Fruit fly (Drosophila melanogaster) whole organism, wandering third instar larva: ENCODE measurements around the gene CG7656.

ENCODE experiments used
- Abd-B ChIP-seq: fragments of >200 bp; optimal IDR thresholded peaks from 2 replicates; lab custom pipeline; 2017; ENCODE audit warnings: missing biosample characterization, missing genetic modification characterization
- CG32264 ChIP-seq: fragments of 200-800 bp; sonication (Bioruptor generic); optimal IDR thresholded peaks from 2 replicates; lab custom pipeline; 2016; ENCODE audit warnings: missing biosample characterization, missing genetic modification characterization
- CG9705 ChIP-seq: fragments of 200-800 bp; sonication (Bioruptor generic); optimal IDR thresholded peaks from 2 replicates; lab custom pipeline; 2018; ENCODE audit warnings: missing biosample characterization, mild to moderate bottlenecking, missing genetic modification characterization
- CrebA ChIP-seq: fragments of 200-800 bp; sonication (Bioruptor generic); optimal IDR thresholded peaks from 2 replicates; lab custom pipeline; 2016; ENCODE audit warnings: missing biosample characterization, mild to moderate bottlenecking, missing genetic modification characterization, borderline replicate concordance
- Dfd ChIP-seq: fragments of >200 bp; optimal IDR thresholded peaks from 2 replicates; lab custom pipeline; 2017; ENCODE audit warnings: missing biosample characterization, missing genetic modification characterization
- Dif ChIP-seq: fragments of 200-275, 200-300 bp; sonication (Bioruptor generic); optimal IDR thresholded peaks from 2 replicates; lab custom pipeline; 2018; ENCODE audit warnings: missing biosample characterization, missing genetic modification characterization; ENCODE audit not compliant: partially characterized antibody
- GATAd ChIP-seq: sonication (Bioruptor generic); optimal IDR thresholded peaks from 2 replicates; lab custom pipeline; 2016; ENCODE audit warnings: missing biosample characterization, missing genetic modification characterization
- HLH106 ChIP-seq: fragments of 200-800 bp; optimal IDR thresholded peaks from 3 replicates; lab custom pipeline; 2019; ENCODE audit warnings: missing biosample characterization, mild to moderate bottlenecking, missing genetic modification characterization, moderate library complexity
- Hnf4 ChIP-seq: fragments of 200-800 bp; sonication (Bioruptor generic); optimal IDR thresholded peaks from 2 replicates; lab custom pipeline; 2016; ENCODE audit warnings: missing biosample characterization, mild to moderate bottlenecking, missing genetic modification characterization
- Hr78 ChIP-seq: fragments of >200 bp; optimal IDR thresholded peaks from 2 replicates; lab custom pipeline; 2017; ENCODE audit warnings: missing biosample characterization, missing genetic modification characterization
- Hr83 ChIP-seq: fragments of 200-300 bp; sonication (Bioruptor generic); optimal IDR thresholded peaks from 2 replicates; lab custom pipeline; 2016; ENCODE audit warnings: missing biosample characterization, mild to moderate bottlenecking, missing genetic modification characterization, moderate library complexity; ENCODE audit not compliant: poor library complexity, severe bottlenecking
- Jra ChIP-seq: sonication (Bioruptor generic); optimal IDR thresholded peaks from 2 replicates; lab custom pipeline; 2016; ENCODE audit warnings: missing biosample characterization, missing genetic modification characterization
- Mio ChIP-seq: sonication (Bioruptor generic); optimal IDR thresholded peaks from 2 replicates; lab custom pipeline; 2016; ENCODE audit warnings: missing biosample characterization, missing genetic modification characterization
- Myc ChIP-seq: fragments of >200 bp; optimal IDR thresholded peaks from 2 replicates; lab custom pipeline; 2017
- N ChIP-seq: fragments of >200 bp; optimal IDR thresholded peaks from 2 replicates; lab custom pipeline; 2018; ENCODE audit warnings: missing biosample characterization, missing external identifiers, missing genetic modification characterization
- OdsH ChIP-seq: fragments of 200-800 bp; sonication (Bioruptor generic); optimal IDR thresholded peaks from 2 replicates; lab custom pipeline; 2016; ENCODE audit warnings: missing biosample characterization, mild to moderate bottlenecking, missing genetic modification characterization
- Rel ChIP-seq, 2 experiments: fragments of 200-800 bp; sonication (Bioruptor generic) in 1 of 2; optimal IDR thresholded peaks; 2 replicates in 1 of 2; 3 replicates in 1 of 2; lab custom pipeline; 2016 to 2019; ENCODE audit warnings: mild to moderate bottlenecking in 2 of 2, missing biosample characterization in 2 of 2, missing genetic modification characterization in 2 of 2, moderate library complexity in 1 of 2
- Sp1 ChIP-seq: fragments of 200-800 bp; sonication (Bioruptor generic); optimal IDR thresholded peaks from 3 replicates; lab custom pipeline; 2019; ENCODE audit warnings: missing biosample characterization, mild to moderate bottlenecking, missing genetic modification characterization, moderate library complexity
- Vsx2 ChIP-seq: fragments of 200-300, 225-300 bp; sonication (Bioruptor generic); optimal IDR thresholded peaks from 2 replicates; lab custom pipeline; 2018; ENCODE audit warnings: missing biosample characterization, missing genetic modification characterization; ENCODE audit not compliant: partially characterized antibody
- br ChIP-seq: fragments of 200-800 bp; sonication (Bioruptor generic); optimal IDR thresholded peaks from 2 replicates; lab custom pipeline; 2016; ENCODE audit warnings: missing biosample characterization, missing genetic modification characterization
- brk ChIP-seq: fragments of 200-800 bp; sonication (Bioruptor generic); optimal IDR thresholded peaks from 2 replicates; lab custom pipeline; 2016; ENCODE audit warnings: missing biosample characterization, mild to moderate bottlenecking, missing genetic modification characterization
- dl ChIP-seq, 2 experiments: fragments of 175-275, 200-275 bp in 1 of 2; fragments of 200-275 bp in 1 of 2; sonication (Bioruptor generic); optimal IDR thresholded peaks; lab custom pipeline; 2018; ENCODE audit warnings: mild to moderate bottlenecking in 2 of 2, missing biosample characterization in 2 of 2, missing genetic modification characterization in 2 of 2, moderate library complexity in 2 of 2; ENCODE audit not compliant: partially characterized antibody in 2 of 2, insufficient read depth in 1 of 2
- dmrt93B ChIP-seq: fragments of 200-800 bp; sonication (Bioruptor generic); optimal IDR thresholded peaks from 2 replicates; lab custom pipeline; 2018; ENCODE audit warnings: missing biosample characterization, mild to moderate bottlenecking, missing genetic modification characterization
- dsf ChIP-seq: sonication (Bioruptor generic); optimal IDR thresholded peaks from 2 replicates; lab custom pipeline; 2016; ENCODE audit warnings: missing biosample characterization, missing genetic modification characterization, borderline replicate concordance
- ey ChIP-seq: fragments of 200-800 bp; sonication (Bioruptor generic); optimal IDR thresholded peaks from 2 replicates; lab custom pipeline; 2016; ENCODE audit warnings: missing biosample characterization, missing genetic modification characterization
- foxo ChIP-seq, 2 experiments: fragments of 200-800 bp; sonication (Bioruptor generic); optimal IDR thresholded peaks; 2 replicates in 1 of 2; 3 replicates in 1 of 2; lab custom pipeline; 2016 to 2017; ENCODE audit warnings: missing biosample characterization in 2 of 2, missing genetic modification characterization in 2 of 2
- fru ChIP-seq: fragments of 200-800 bp; sonication (Bioruptor generic); optimal IDR thresholded peaks from 3 replicates; lab custom pipeline; 2016; ENCODE audit warnings: missing biosample characterization, mild to moderate bottlenecking, missing genetic modification characterization
- h ChIP-seq: fragments of 200-800 bp; sonication (Bioruptor generic); optimal IDR thresholded peaks from 3 replicates; lab custom pipeline; 2016; ENCODE audit warnings: missing biosample characterization, mild to moderate bottlenecking, missing genetic modification characterization
- jim ChIP-seq: fragments of 175-275, 200-325 bp; sonication (Bioruptor generic); optimal IDR thresholded peaks from 2 replicates; lab custom pipeline; 2016; ENCODE audit warnings: missing biosample characterization, mild to moderate bottlenecking, missing genetic modification characterization
- lola ChIP-seq: fragments of >200 bp; optimal IDR thresholded peaks from 2 replicates; lab custom pipeline; 2017; ENCODE audit warnings: missing biosample characterization, missing genetic modification characterization
- pan ChIP-seq: fragments of >200 bp; optimal IDR thresholded peaks from 2 replicates; lab custom pipeline; 2017
- psq ChIP-seq: fragments of 200-800 bp; sonication (Bioruptor generic); optimal IDR thresholded peaks from 3 replicates; lab custom pipeline; 2017; ENCODE audit warnings: missing biosample characterization, mild to moderate bottlenecking, missing genetic modification characterization, moderate library complexity
- rgr ChIP-seq: fragments of 200-800 bp; sonication (Bioruptor generic); optimal IDR thresholded peaks from 3 replicates; lab custom pipeline; 2016; ENCODE audit warnings: missing biosample characterization, mild to moderate bottlenecking, missing genetic modification characterization
- sage ChIP-seq: fragments of 200-800 bp; sonication (Bioruptor generic); optimal IDR thresholded peaks from 2 replicates; lab custom pipeline; 2016; ENCODE audit warnings: missing biosample characterization, mild to moderate bottlenecking, missing genetic modification characterization
- sv ChIP-seq: fragments of 200-800 bp; sonication (Bioruptor generic); optimal IDR thresholded peaks from 3 replicates; lab custom pipeline; 2016; ENCODE audit warnings: missing biosample characterization, missing genetic modification characterization
- tai ChIP-seq: sonication (Bioruptor generic); optimal IDR thresholded peaks from 2 replicates; lab custom pipeline; 2016; ENCODE audit warnings: missing biosample characterization, missing genetic modification characterization
- usp ChIP-seq: fragments of >200 bp; optimal IDR thresholded peaks from 2 replicates; lab custom pipeline; 2017; ENCODE audit warnings: missing biosample characterization, missing genetic modification characterization
- woc ChIP-seq: sonication (Bioruptor generic); optimal IDR thresholded peaks from 2 replicates; lab custom pipeline; 2016; ENCODE audit warnings: missing biosample characterization, mild to moderate bottlenecking, missing genetic modification characterization

Gene CG7656

DNA sequence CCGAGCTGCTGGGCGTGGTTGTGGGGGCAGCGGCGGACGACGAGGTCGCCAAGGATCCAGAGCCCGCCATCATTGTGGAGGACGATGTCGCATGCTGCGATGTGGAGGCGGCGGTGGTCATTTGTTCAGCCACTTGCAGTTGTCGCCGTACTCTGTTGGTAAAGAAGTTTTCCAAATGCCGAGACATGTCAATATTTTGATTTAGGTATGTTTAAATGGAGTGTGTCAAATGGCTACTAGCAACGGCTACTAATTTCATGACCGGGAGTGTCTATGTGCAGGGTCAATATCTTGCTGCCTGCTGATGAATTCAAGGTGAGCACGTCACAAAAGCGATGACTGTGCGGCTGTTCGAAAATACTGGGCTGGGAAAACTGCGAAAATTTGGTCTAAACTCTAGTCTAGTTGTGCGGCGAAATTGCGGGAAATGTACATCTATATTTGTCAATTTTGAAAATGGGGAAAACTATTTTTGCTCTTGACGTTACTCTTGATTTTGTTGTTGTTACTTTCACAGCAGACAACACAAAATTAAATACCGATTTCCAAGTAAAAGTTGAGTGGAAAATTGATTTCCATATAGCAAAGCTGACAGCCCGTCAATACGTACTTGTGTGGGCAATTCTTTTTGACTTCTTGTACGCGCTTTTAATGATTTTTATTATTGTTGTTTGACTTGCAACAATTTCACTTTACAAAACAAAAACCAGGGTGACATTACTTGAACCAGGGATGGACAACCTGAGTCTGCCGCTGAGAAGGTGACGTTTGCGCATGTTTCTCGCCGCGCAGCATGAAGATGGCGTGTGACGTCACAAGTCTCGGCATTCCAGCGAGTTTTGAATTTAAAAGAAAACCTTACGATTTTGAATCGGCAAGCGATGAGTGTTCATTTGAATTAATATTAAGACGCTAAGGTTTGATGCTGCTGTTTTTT lies at the start of gene CG7656:
Gene CG7656 (minus strand): TSS at position 731 of the 937 bp plus-strand sequence.
- TF ChIP-seq br (GFP tag; lab: Kevin White, UChicago): peak; percentile 60
- peak; percentile 92 for TF ChIP-seq woc (GFP tag; lab: Kevin White, UChicago)
- peak; percentile 7 for TF ChIP-seq jim (GFP tag; lab: Kevin White, UChicago)
- TF ChIP-seq sv (GFP tag; lab: Kevin White, UChicago): peak; percentile 67
- TF ChIP-seq Rel (GFP tag; optimal IDR thresholded peaks at IDR 0.05; lab: Kevin White, UChicago): no peak
- peak; percentile 58 for TF ChIP-seq Rel (tag; optimal IDR thresholded peaks at IDR 0.05; lab: Kevin White, UChicago)
- no peak for TF ChIP-seq N (GFP tag; lab: Kevin White, UChicago)
- TF ChIP-seq Sp1 (GFP tag; lab: Kevin White, UChicago): peak; percentile 51
- no peak for TF ChIP-seq lola (GFP tag; lab: Kevin White, UChicago)
- TF ChIP-seq OdsH (GFP tag; lab: Kevin White, UChicago): peak; percentile 48
- peak; percentile 27 for TF ChIP-seq psq
- TF ChIP-seq GATAd (GFP tag; lab: Kevin White, UChicago): no peak
- TF ChIP-seq Hr78: no peak
- TF ChIP-seq ey (GFP tag; lab: Kevin White, UChicago): peak; percentile 58
- peak; percentile 5 for TF ChIP-seq Jra (GFP tag; lab: Kevin White, UChicago)
- TF ChIP-seq Hr83 (GFP tag; lab: Kevin White, UChicago): peak; percentile 94
- no peak for TF ChIP-seq dsf
- peak; percentile 76 for TF ChIP-seq fru
- TF ChIP-seq Dif (GFP tag; lab: Kevin White, UChicago): no peak
- TF ChIP-seq HLH106 (tag; lab: Kevin White, UChicago): peak; percentile 33
- peak in 1 of 2 experiments; percentile 80 for TF ChIP-seq foxo (GFP tag; optimal IDR thresholded peaks at IDR 0.05; lab: Kevin White, UChicago)
- no peak for TF ChIP-seq CG32264 (GFP tag; lab: Kevin White, UChicago)
- TF ChIP-seq usp (GFP tag; lab: Kevin White, UChicago): no peak
- peak; percentile 80 for TF ChIP-seq Hnf4 (GFP tag; lab: Kevin White, UChicago)
- peak; percentile 18 for TF ChIP-seq CG9705 (GFP tag; lab: Kevin White, UChicago)
- peak; percentile 51 for TF ChIP-seq h (GFP tag; lab: Kevin White, UChicago)
- TF ChIP-seq rgr (GFP tag; lab: Kevin White, UChicago): peak; percentile 71
- TF ChIP-seq, all 38 proteins: peak for 18

DNA sequence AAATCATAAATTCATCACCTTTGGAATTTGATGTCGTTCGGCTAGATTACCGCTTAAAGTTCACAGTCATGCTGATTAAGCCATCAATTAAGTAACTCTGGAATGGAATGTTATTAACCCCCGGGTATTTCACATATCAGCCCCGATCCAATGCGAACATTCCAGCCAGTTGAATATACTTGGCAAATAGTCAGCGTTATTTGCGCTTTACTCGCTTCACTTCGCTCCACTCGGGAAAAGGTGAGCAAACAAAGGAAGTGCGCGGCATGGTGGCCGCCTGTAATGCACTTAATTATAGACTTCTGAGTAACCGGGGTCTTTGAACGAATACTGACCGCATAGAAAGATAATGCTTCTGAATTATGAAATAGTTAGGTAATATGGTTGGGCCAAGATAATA lies 49.6 kb upstream of the CG7656 start:
- no peak for TF ChIP-seq Myc (lab: Kevin White, UChicago)
- TF ChIP-seq Abd-B: no peak
- no peak for TF ChIP-seq Dfd (GFP tag; lab: Kevin White, UChicago)
- TF ChIP-seq Hr83 (GFP tag; lab: Kevin White, UChicago): peak; percentile 92
- TF ChIP-seq Vsx2 (GFP tag; lab: Kevin White, UChicago): no peak
- no peak for TF ChIP-seq sv (GFP tag; lab: Kevin White, UChicago)
- TF ChIP-seq OdsH (GFP tag; lab: Kevin White, UChicago): peak; percentile 48
- peak; percentile 39 for TF ChIP-seq br (GFP tag; lab: Kevin White, UChicago)
- TF ChIP-seq fru: peak; percentile 47
- TF ChIP-seq dsf: no peak
- TF ChIP-seq woc (GFP tag; lab: Kevin White, UChicago): no peak
- no peak for TF ChIP-seq sage (GFP tag; lab: Kevin White, UChicago)
- TF ChIP-seq CG32264 (GFP tag; lab: Kevin White, UChicago): no peak
- TF ChIP-seq Rel (GFP tag; optimal IDR thresholded peaks at IDR 0.05; lab: Kevin White, UChicago): no peak
- peak; percentile 42 for TF ChIP-seq Rel (tag; optimal IDR thresholded peaks at IDR 0.05; lab: Kevin White, UChicago)
- TF ChIP-seq HLH106 (tag; lab: Kevin White, UChicago): no peak
- no peak for TF ChIP-seq Sp1 (GFP tag; lab: Kevin White, UChicago)
- no peak for TF ChIP-seq psq
- TF ChIP-seq Mio (GFP tag; lab: Kevin White, UChicago): no peak
- no peak for TF ChIP-seq usp (GFP tag; lab: Kevin White, UChicago)
- TF ChIP-seq dmrt93B (GFP tag; lab: Kevin White, UChicago): no peak
- TF ChIP-seq rgr (GFP tag; lab: Kevin White, UChicago): peak; percentile 65
- no peak for TF ChIP-seq CrebA (GFP tag; lab: Kevin White, UChicago)
- no peak for TF ChIP-seq pan (lab: Kevin White, UChicago)
- no peak for TF ChIP-seq dl (GFP tag; optimal IDR thresholded peaks at IDR 0.05; lab: Kevin White, UChicago; ENCODE audit: insufficient read depth in 1 of 2, partially characterized antibody in 2 of 2)
- TF ChIP-seq GATAd (GFP tag; lab: Kevin White, UChicago): no peak
- TF ChIP-seq Hnf4 (GFP tag; lab: Kevin White, UChicago): peak; percentile 49
- TF ChIP-seq h (GFP tag; lab: Kevin White, UChicago): peak; percentile 76
- TF ChIP-seq lola (GFP tag; lab: Kevin White, UChicago): no peak
- peak; percentile 11 for TF ChIP-seq jim (GFP tag; lab: Kevin White, UChicago)
- TF ChIP-seq ey (GFP tag; lab: Kevin White, UChicago): no peak
- peak; percentile 11 for TF ChIP-seq Jra (GFP tag; lab: Kevin White, UChicago)
- TF ChIP-seq Dif (GFP tag; lab: Kevin White, UChicago): no peak
- TF ChIP-seq foxo (GFP tag; optimal IDR thresholded peaks at IDR 0.05; lab: Kevin White, UChicago): peak in 1 of 2 experiments; percentile 21
- no peak for TF ChIP-seq Hr78
- no peak for TF ChIP-seq N (GFP tag; lab: Kevin White, UChicago)
- no peak for TF ChIP-seq CG9705 (GFP tag; lab: Kevin White, UChicago)
- TF ChIP-seq tai (GFP tag; lab: Kevin White, UChicago): peak; percentile 35
- peak; percentile 22 for TF ChIP-seq brk (GFP tag; lab: Kevin White, UChicago)
